Fruit fly (Drosophila melanogaster): ENCODE measurements around the gene Spn.
A peak's percentile ranks its signal among the peaks of the same experiment; 100 is the strongest.

The Spn gene

DNA sequence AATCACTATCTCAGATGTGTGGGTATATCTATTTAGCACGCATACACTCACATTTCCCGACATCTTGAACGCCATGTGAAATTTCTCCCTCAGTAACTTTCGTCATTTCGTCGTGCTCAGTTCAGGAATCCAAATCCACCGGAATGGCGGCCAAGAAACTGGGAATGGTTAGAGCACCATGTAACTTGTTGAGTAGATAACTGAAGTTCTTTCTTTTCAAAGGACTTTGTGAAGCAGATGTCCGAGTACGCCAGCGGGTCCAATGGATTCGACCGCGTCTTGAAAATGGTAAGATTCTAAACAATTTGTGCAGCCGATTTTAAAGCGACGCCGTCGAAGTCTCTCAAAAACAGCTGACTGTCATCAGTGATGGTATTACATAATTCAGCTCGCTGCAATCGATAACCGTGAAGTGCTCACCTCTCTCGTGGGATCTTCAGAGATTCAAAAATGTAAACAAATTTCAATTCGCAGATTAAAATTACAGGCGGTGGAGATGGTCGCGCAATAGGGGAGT is 45.2 kb upstream of the Spn start, which contains the start of the genes CG16985 and CG12182 (continued):
- TF ChIP-seq pfk (GFP tag; optimal IDR thresholded peaks at IDR 0.05), result no peak
- TF ChIP-seq Rx (GFP tag; IDR thresholded peaks at IDR 0.05), result no peak
- no peak for TF ChIP-seq hth (optimal IDR thresholded peaks at IDR 0.05)
- no peak for TF ChIP-seq Hr78 (GFP tag; optimal IDR thresholded peaks at IDR 0.05)
- no peak for TF ChIP-seq Ets97D (GFP tag; optimal IDR thresholded peaks at IDR 0.05)
- TF ChIP-seq CG12155 (GFP tag; optimal IDR thresholded peaks at IDR 0.05), result no peak
- no peak for TF ChIP-seq Hr39 (optimal IDR thresholded peaks at IDR 0.05)
- no peak for TF ChIP-seq CG12942 (GFP tag; optimal IDR thresholded peaks at IDR 0.05)
- no peak for TF ChIP-seq dmrt99B (tag; optimal IDR thresholded peaks at IDR 0.05)
- TF ChIP-seq CG17361 (GFP tag; IDR thresholded peaks at IDR 0.05), result no peak
- TF ChIP-seq slbo (GFP tag; IDR thresholded peaks at IDR 0.05), result 0 out of 2 replicates have a peak, but pooled peaks have one; percentile 31
- TF ChIP-seq h (optimal IDR thresholded peaks at IDR 0.05), result no peak
- no peak for TF ChIP-seq abd-A (tag; optimal IDR thresholded peaks at IDR 0.05)
- no peak for TF ChIP-seq CG10654 (GFP tag; optimal IDR thresholded peaks at IDR 0.05)
- no peak for TF ChIP-seq dimm (GFP tag; IDR thresholded peaks at IDR 0.05)
- TF ChIP-seq CG17328 (GFP tag; IDR thresholded peaks at IDR 0.05), result no peak
- TF ChIP-seq CG7987 (GFP tag; optimal IDR thresholded peaks at IDR 0.05), result no peak
- TF ChIP-seq CG8944 (GFP tag; optimal IDR thresholded peaks at IDR 0.05), result no peak
- TF ChIP-seq Meics (GFP tag; optimal IDR thresholded peaks at IDR 0.05), result no peak
- TF ChIP-seq CG6272 (GFP tag; IDR thresholded peaks at IDR 0.05), result no peak
- no peak for TF ChIP-seq zfh1 (GFP tag; IDR thresholded peaks at IDR 0.05)
- TF ChIP-seq yki (optimal IDR thresholded peaks at IDR 0.05), result no peak
- TF ChIP-seq HmgZ (tag; optimal IDR thresholded peaks at IDR 0.05), result no peak
- TF ChIP-seq CG12236 (GFP tag; optimal IDR thresholded peaks at IDR 0.05), result no peak
- TF ChIP-seq chif (GFP tag; optimal IDR thresholded peaks at IDR 0.05), result no peak
- TF ChIP-seq CG11696 (GFP tag; IDR thresholded peaks at IDR 0.05), result no peak
- no peak for TF ChIP-seq CG8765 (GFP tag; IDR thresholded peaks at IDR 0.05)
- no peak for TF ChIP-seq CG13424 (tag; optimal IDR thresholded peaks at IDR 0.05)
- TF ChIP-seq vnd (GFP tag; IDR thresholded peaks at IDR 0.05; ENCODE audit: partially characterized antibody), result 0 out of 3 replicates have a peak, but pooled peaks have one; percentile 20
- no peak for TF ChIP-seq D19B (GFP tag; optimal IDR thresholded peaks at IDR 0.05)
- no peak for TF ChIP-seq CG4328 (GFP tag; optimal IDR thresholded peaks at IDR 0.05)
- no peak for TF ChIP-seq chm (GFP tag; IDR thresholded peaks at IDR 0.05)
- TF ChIP-seq CG30020 (tag; optimal IDR thresholded peaks at IDR 0.05), result no peak
- no peak for TF ChIP-seq Hmx (GFP tag; optimal IDR thresholded peaks at IDR 0.05)
- TF ChIP-seq Bteb2 (GFP tag; optimal IDR thresholded peaks at IDR 0.05), result no peak
- TF ChIP-seq ro (GFP tag; IDR thresholded peaks at IDR 0.05), result no peak
- no peak for TF ChIP-seq ssp (GFP tag; IDR thresholded peaks at IDR 0.05)
- no peak for TF ChIP-seq CG4854 (GFP tag; optimal IDR thresholded peaks at IDR 0.05)
- TF ChIP-seq CG3995 (GFP tag; optimal IDR thresholded peaks at IDR 0.05), result no peak
- no peak for TF ChIP-seq Xrp1 (GFP tag; IDR thresholded peaks at IDR 0.05)
- TF ChIP-seq CG4617 (GFP tag; optimal IDR thresholded peaks at IDR 0.05; ENCODE audit: borderline replicate concordance), result no peak
- TF ChIP-seq bcd (GFP tag; optimal IDR thresholded peaks at IDR 0.05), result no peak
- TF ChIP-seq CG1602 (GFP tag; optimal IDR thresholded peaks at IDR 0.05), result no peak
- no peak for TF ChIP-seq CG12219 (GFP tag; optimal IDR thresholded peaks at IDR 0.05)
- TF ChIP-seq CG43689 (GFP tag; IDR thresholded peaks at IDR 0.05), result no peak
- TF ChIP-seq sc (optimal IDR thresholded peaks at IDR 0.05), result no peak
- TF ChIP-seq sc (GFP tag; optimal IDR thresholded peaks at IDR 0.05), result no peak
- TF ChIP-seq CG34422 (GFP tag; IDR thresholded peaks at IDR 0.05), result peak; percentile 55; the same call in 1 of the 3 replicates
- no peak for TF ChIP-seq CG12659 (GFP tag; optimal IDR thresholded peaks at IDR 0.05)
- TF ChIP-seq bsh (GFP tag; optimal IDR thresholded peaks at IDR 0.05), result no peak
- no peak for TF ChIP-seq zen (tag; optimal IDR thresholded peaks at IDR 0.05)
- TF ChIP-seq sug (tag; optimal IDR thresholded peaks at IDR 0.05), result no peak
- TF ChIP-seq HLH3B (GFP tag; IDR thresholded peaks at IDR 0.05), result no peak
- TF ChIP-seq NC2α (GFP tag; optimal IDR thresholded peaks at IDR 0.05), result no peak
